Worm (Caenorhabditis elegans) whole organism, L1 larva: ENCODE measurements around the gene C06H5.14.

Source experiments
- C16A3.4 ChIP-seq: fragments of 150-350 bp; optimal IDR thresholded peaks from 2 replicates; lab custom pipeline; 2014; ENCODE audit warnings: missing biosample characterization, missing genetic modification characterization
- C34B4.2 ChIP-seq: sonication (generic microtip); optimal IDR thresholded peaks from 2 replicates; lab custom pipeline; 2017; ENCODE audit warnings: mild to moderate bottlenecking, missing genetic modification characterization, missing compliant biosample characterization
- F16B12.6 ChIP-seq: fragments of 150-350 bp; optimal IDR thresholded peaks from 2 replicates; lab custom pipeline; 2014; ENCODE audit warnings: missing biosample characterization, missing genetic modification characterization
- Y116A8C.19 ChIP-seq: sonication (generic microtip); optimal IDR thresholded peaks from 2 replicates; lab custom pipeline; 2016; ENCODE audit warnings: missing compliant biosample characterization, missing genetic modification characterization, borderline replicate concordance
- blmp-1 ChIP-seq: fragments of 150-350 bp; optimal IDR thresholded peaks from 2 replicates; lab custom pipeline; 2014; ENCODE audit warnings: missing biosample characterization, missing genetic modification characterization
- ceh-8 ChIP-seq: fragments of 200-800 bp; sonication (Bioruptor generic); optimal IDR thresholded peaks from 2 replicates; lab custom pipeline; 2018; ENCODE audit warnings: mild to moderate bottlenecking, missing genetic modification characterization, moderate library complexity, missing compliant biosample characterization
- ceh-88 ChIP-seq: fragments of 200-800 bp; sonication (Bioruptor generic); IDR thresholded peaks from 2 replicates; pipeline ENCODE4 v1.3.6; 2022; ENCODE audit warnings: missing genetic modification characterization, missing compliant biosample characterization
- dpl-1 ChIP-seq, 3 experiments: fragments of 150-350 bp in 2 of 3; sonication (generic microtip) in 1 of 3; optimal IDR thresholded peaks; 2 replicates each; lab custom pipeline; 2014 to 2017; ENCODE audit warnings: missing biosample characterization in 3 of 3, missing genetic modification characterization in 3 of 3, missing genetic modification reagents in 3 of 3
- efl-1 ChIP-seq, 4 experiments: fragments of 150-350 bp; optimal IDR thresholded peaks in 3 of 4; peaks in 1 of 4; 1 replicate in 1 of 4; 2 replicates in 3 of 4; lab custom pipeline; 2014; ENCODE audit warnings: missing biosample characterization in 2 of 4, missing genetic modification characterization in 2 of 4, missing genetic modification reagents in 2 of 4
- elt-2 ChIP-seq: sonication (generic microtip); optimal IDR thresholded peaks from 2 replicates; lab custom pipeline; 2016; ENCODE audit warnings: missing genetic modification characterization, mild to moderate bottlenecking, inconsistent platforms, missing compliant biosample characterization, missing genetic modification reagents
- elt-3 ChIP-seq, 6 experiments: fragments of 150-350 bp in 1 of 6; sonication (generic microtip); optimal IDR thresholded peaks; 2 replicates each; lab custom pipeline; 2017 to 2018; ENCODE audit warnings: missing biosample characterization in 6 of 6, missing genetic modification characterization in 6 of 6, inconsistent platforms in 1 of 6
- fos-1 ChIP-seq: fragments of 150-350 bp; optimal IDR thresholded peaks from 2 replicates; lab custom pipeline; 2014; ENCODE audit warnings: missing biosample characterization, missing genetic modification characterization
- grh-1 ChIP-seq: fragments of 200-800 bp; sonication (Bioruptor generic); IDR thresholded peaks from 2 replicates; pipeline ENCODE4 v1.3.6; 2022; ENCODE audit warnings: missing genetic modification reagents, missing genetic modification characterization, missing compliant biosample characterization
- lin-13 ChIP-seq: fragments of 150-350 bp; optimal IDR thresholded peaks from 2 replicates; lab custom pipeline; 2014; ENCODE audit warnings: missing biosample characterization, missing genetic modification reagents, missing genetic modification characterization
- lin-14 ChIP-seq: fragments of 200-800 bp; sonication (Bioruptor generic); optimal IDR thresholded peaks from 2 replicates; lab custom pipeline; 2018; ENCODE audit warnings: mild to moderate bottlenecking, missing genetic modification characterization, moderate library complexity, missing compliant biosample characterization
- lin-15B ChIP-seq: fragments of 150-350 bp; sonication (generic microtip); optimal IDR thresholded peaks from 3 replicates; lab custom pipeline; 2014; ENCODE audit warnings: missing biosample characterization, missing genetic modification characterization
- lin-35 ChIP-seq, 2 experiments: fragments of 150-350 bp; optimal IDR thresholded peaks; 2 replicates each; lab custom pipeline; 2014; ENCODE audit warnings: missing biosample characterization in 2 of 2, missing genetic modification characterization in 2 of 2, missing genetic modification reagents in 2 of 2
- lir-3 ChIP-seq: sonication (generic microtip); optimal IDR thresholded peaks from 2 replicates; lab custom pipeline; 2016; ENCODE audit warnings: mild to moderate bottlenecking, missing genetic modification characterization, moderate library complexity, missing compliant biosample characterization; ENCODE audit not compliant: poor library complexity
- lsy-2 ChIP-seq, 2 experiments: fragments of 150-350 bp; optimal IDR thresholded peaks; 2 replicates each; lab custom pipeline; 2014; ENCODE audit warnings: missing biosample characterization in 2 of 2, missing genetic modification characterization in 2 of 2
- mdl-1 ChIP-seq, 2 experiments: fragments of 150-350 bp; optimal IDR thresholded peaks; 2 replicates each; lab custom pipeline; 2014 to 2017; ENCODE audit warnings: missing biosample characterization in 2 of 2, missing genetic modification characterization in 2 of 2, inconsistent platforms in 1 of 2
- nhr-12 ChIP-seq: sonication (generic microtip); optimal IDR thresholded peaks from 2 replicates; lab custom pipeline; 2017; ENCODE audit warnings: missing biosample characterization, missing genetic modification characterization
- nhr-20 ChIP-seq: sonication (generic microtip); optimal IDR thresholded peaks from 2 replicates; lab custom pipeline; 2016; ENCODE audit warnings: mild to moderate bottlenecking, missing genetic modification characterization, missing compliant biosample characterization
- nhr-28 ChIP-seq: fragments of 150-350 bp; optimal IDR thresholded peaks from 2 replicates; lab custom pipeline; 2014; ENCODE audit warnings: missing biosample characterization, missing genetic modification characterization
- nhr-71 ChIP-seq: sonication (generic microtip); optimal IDR thresholded peaks from 2 replicates; lab custom pipeline; 2016; ENCODE audit warnings: mild to moderate bottlenecking, missing genetic modification characterization, moderate library complexity, missing compliant biosample characterization
- nhr-76 ChIP-seq: sonication (generic microtip); optimal IDR thresholded peaks from 2 replicates; lab custom pipeline; 2017; ENCODE audit warnings: missing biosample characterization, missing genetic modification characterization
- nhr-77 ChIP-seq: fragments of 150-350 bp; optimal IDR thresholded peaks from 2 replicates; lab custom pipeline; 2014; ENCODE audit warnings: missing biosample characterization, missing genetic modification characterization
- nhr-84 ChIP-seq: sonication (generic microtip); optimal IDR thresholded peaks from 2 replicates; lab custom pipeline; 2017; ENCODE audit warnings: missing biosample characterization, missing genetic modification characterization
- nhr-85 ChIP-seq: sonication (generic microtip); peaks from one replicate; lab custom pipeline; 2016; ENCODE audit warnings: missing genetic modification characterization, inconsistent platforms, missing compliant biosample characterization
- nhr-90 ChIP-seq: sonication (generic microtip); optimal IDR thresholded peaks from 2 replicates; lab custom pipeline; 2016; ENCODE audit warnings: mild to moderate bottlenecking, missing genetic modification characterization, missing compliant biosample characterization; ENCODE audit not compliant: poor library complexity
- pax-3 ChIP-seq: fragments of 200-800 bp; sonication (Bioruptor generic); optimal IDR thresholded peaks from 2 replicates; lab custom pipeline; 2018; ENCODE audit warnings: mild to moderate bottlenecking, missing genetic modification characterization, moderate library complexity, missing compliant biosample characterization
- rnt-1 ChIP-seq: sonication (generic microtip); optimal IDR thresholded peaks from 2 replicates; lab custom pipeline; 2016; ENCODE audit warnings: mild to moderate bottlenecking, missing genetic modification characterization, moderate library complexity, missing compliant biosample characterization
- skn-1 ChIP-seq: fragments of 150-350 bp; optimal IDR thresholded peaks from 2 replicates; lab custom pipeline; 2014; ENCODE audit warnings: missing biosample characterization, missing genetic modification characterization
- snpc-4 ChIP-seq: fragments of 150-350 bp; optimal IDR thresholded peaks from 2 replicates; lab custom pipeline; 2014; ENCODE audit warnings: missing biosample characterization, missing genetic modification characterization
- snu-23 ChIP-seq: sonication (generic microtip); optimal IDR thresholded peaks from 2 replicates; lab custom pipeline; 2016; ENCODE audit warnings: missing genetic modification characterization, missing compliant biosample characterization
- sox-4 ChIP-seq: sonication (generic microtip); optimal IDR thresholded peaks from 2 replicates; lab custom pipeline; 2016; ENCODE audit warnings: missing genetic modification characterization, missing compliant biosample characterization
- swsn-7 ChIP-seq: sonication (generic microtip); optimal IDR thresholded peaks from 2 replicates; lab custom pipeline; 2016; ENCODE audit warnings: missing genetic modification characterization, missing compliant biosample characterization
- tbx-2 ChIP-seq: sonication (generic microtip); optimal IDR thresholded peaks from 2 replicates; lab custom pipeline; 2016; ENCODE audit warnings: missing genetic modification characterization, missing compliant biosample characterization
- unc-30 ChIP-seq: sonication (generic microtip); optimal IDR thresholded peaks from 2 replicates; lab custom pipeline; 2017; ENCODE audit warnings: missing biosample characterization, missing genetic modification characterization
- unc-62 ChIP-seq: fragments of 150-350 bp; optimal IDR thresholded peaks from 2 replicates; lab custom pipeline; 2014; ENCODE audit warnings: missing biosample characterization, missing genetic modification reagents, missing genetic modification characterization
- unc-86 ChIP-seq: sonication (generic microtip); optimal IDR thresholded peaks from 2 replicates; lab custom pipeline; 2016; ENCODE audit warnings: missing genetic modification characterization, missing compliant biosample characterization
- vab-15 ChIP-seq: sonication (generic microtip); optimal IDR thresholded peaks from 2 replicates; lab custom pipeline; 2017; ENCODE audit warnings: missing genotype, mild to moderate bottlenecking, missing genetic modification characterization, missing compliant biosample characterization
- xbp-1 ChIP-seq: sonication (generic microtip); optimal IDR thresholded peaks from 2 replicates; lab custom pipeline; 2016; ENCODE audit warnings: missing genetic modification characterization, missing compliant biosample characterization
- zip-4 ChIP-seq: fragments of 200-800 bp; sonication (Bioruptor generic); optimal IDR thresholded peaks from 2 replicates; lab custom pipeline; 2018; ENCODE audit warnings: mild to moderate bottlenecking, missing genetic modification characterization, moderate library complexity, missing compliant biosample characterization

Gene C06H5.14

DNA sequence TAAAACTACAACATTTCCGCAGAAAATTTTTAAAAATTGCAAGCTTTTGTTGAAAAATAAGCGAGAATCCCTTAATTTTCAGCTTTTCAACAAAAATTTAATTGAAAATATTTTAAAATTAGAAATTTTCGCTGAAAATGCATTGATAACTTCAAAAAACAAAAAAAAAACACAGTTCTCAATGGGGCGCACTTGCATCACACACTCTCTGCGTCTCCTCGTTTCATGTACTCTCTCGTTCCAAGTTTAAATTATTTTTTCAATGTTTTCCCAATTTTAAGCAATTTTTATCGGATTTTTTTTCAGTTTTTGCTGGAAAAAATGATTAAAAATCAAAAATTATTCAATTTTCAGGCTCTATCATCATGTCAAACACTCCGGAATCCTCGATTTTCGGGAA is 32.9 kb upstream of the C06H5.14 start, which contains the start of gene phf-14 (continued):
- peak; percentile 44 to 68 (median 60) for TF ChIP-seq dpl-1 (GFP tag; optimal IDR thresholded peaks at IDR 0.05; lab: Kevin White, UChicago)
- peak; percentile 71 to 81 for TF ChIP-seq lsy-2 (tag; optimal IDR thresholded peaks at IDR 0.05; lab: Kevin White, UChicago)
- TF ChIP-seq nhr-85 (tag; lab: Kevin White, UChicago): peak; percentile 66
- TF ChIP-seq unc-62 (GFP tag; lab: Kevin White, UChicago): no peak
- TF ChIP-seq swsn-7 (tag; lab: Kevin White, UChicago): no peak
- peak; percentile 46 for TF ChIP-seq tbx-2 (tag; lab: Kevin White, UChicago)
- no peak for TF ChIP-seq nhr-90 (tag; lab: Kevin White, UChicago)
- no peak for TF ChIP-seq nhr-84 (tag; lab: Kevin White, UChicago)
- no peak for TF ChIP-seq nhr-77 (tag; lab: Kevin White, UChicago)
- TF ChIP-seq ceh-88: no peak
- no peak for TF ChIP-seq grh-1
- TF ChIP-seq blmp-1: peak; percentile 22
- TF ChIP-seq unc-30: no peak
- no peak for TF ChIP-seq elt-2 (tag; lab: Kevin White, UChicago)
- TF ChIP-seq fos-1 (tag; lab: Kevin White, UChicago): no peak
- no peak for TF ChIP-seq rnt-1 (tag; lab: Kevin White, UChicago)
- peak in 2 of 6 experiments; percentile 21 to 41 for TF ChIP-seq elt-3 (tag; optimal IDR thresholded peaks at IDR 0.05; lab: Kevin White, UChicago)
- TF ChIP-seq lin-15B: peak; percentile 35
- no peak for TF ChIP-seq nhr-28 (tag; lab: Kevin White, UChicago)
- TF ChIP-seq lin-13 (GFP tag; lab: Kevin White, UChicago): peak; percentile 18
- TF ChIP-seq nhr-20 (tag; lab: Kevin White, UChicago): no peak
- TF ChIP-seq C34B4.2: no peak
- no peak for TF ChIP-seq nhr-76 (tag; lab: Kevin White, UChicago)
- no peak for TF ChIP-seq lir-3 (tag; lab: Kevin White, UChicago)
- TF ChIP-seq ceh-8 (GFP tag; lab: Kevin White, UChicago): no peak
- TF ChIP-seq snu-23 (GFP tag; lab: Kevin White, UChicago): peak; percentile 73
- no peak for TF ChIP-seq lin-14 (GFP tag; lab: Kevin White, UChicago)
- peak; percentile 26 for TF ChIP-seq C16A3.4
- no peak for TF ChIP-seq pax-3
- no peak for TF ChIP-seq mdl-1 (tag; optimal IDR thresholded peaks at IDR 0.05; lab: Kevin White, UChicago)
- TF ChIP-seq xbp-1: peak; percentile 60
- peak; percentile 69 to 71 for TF ChIP-seq efl-1 (optimal IDR thresholded peaks at IDR 0.05; lab: Kevin White, UChicago)
- peak; percentile 70 to 95 for TF ChIP-seq efl-1 (GFP tag; optimal IDR thresholded peaks at IDR 0.05 in 1 of 2; lab: Kevin White, UChicago)
- TF ChIP-seq F16B12.6 (tag; lab: Kevin White, UChicago): peak; percentile 2
- TF ChIP-seq snpc-4: peak; percentile 57
- no peak for TF ChIP-seq zip-4 (GFP tag; lab: Kevin White, UChicago)
- TF ChIP-seq unc-86 (tag; lab: Kevin White, UChicago): peak; percentile 44

DNA sequence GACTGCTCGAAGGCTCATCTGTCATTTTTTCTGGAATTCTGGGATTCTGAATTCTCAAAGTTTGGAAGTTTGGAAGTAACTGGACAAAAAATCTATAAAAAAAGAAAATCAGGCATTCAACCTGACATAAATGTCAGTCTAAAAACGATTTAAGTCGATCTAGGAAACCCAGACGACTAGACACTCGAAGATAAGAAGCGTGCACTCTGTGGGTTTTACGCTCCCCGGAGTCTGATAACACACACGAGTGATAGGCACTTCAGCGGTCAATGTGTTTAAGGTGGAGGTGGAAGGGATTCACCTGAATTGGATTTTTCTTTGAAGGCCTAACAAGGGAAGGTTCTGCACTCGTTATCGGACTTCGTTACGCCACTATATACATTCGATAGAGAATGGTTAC is 15.0 kb upstream of the C06H5.14 start, which contains the start of gene C06H5.6:
C06H5.6 (minus strand) TSS at position 46 of the 400 bp plus-strand sequence.
- peak; percentile 12 for TF ChIP-seq elt-2 (tag; lab: Kevin White, UChicago)
- TF ChIP-seq vab-15: no peak
- TF ChIP-seq snu-23 (GFP tag; lab: Kevin White, UChicago): no peak

DNA sequence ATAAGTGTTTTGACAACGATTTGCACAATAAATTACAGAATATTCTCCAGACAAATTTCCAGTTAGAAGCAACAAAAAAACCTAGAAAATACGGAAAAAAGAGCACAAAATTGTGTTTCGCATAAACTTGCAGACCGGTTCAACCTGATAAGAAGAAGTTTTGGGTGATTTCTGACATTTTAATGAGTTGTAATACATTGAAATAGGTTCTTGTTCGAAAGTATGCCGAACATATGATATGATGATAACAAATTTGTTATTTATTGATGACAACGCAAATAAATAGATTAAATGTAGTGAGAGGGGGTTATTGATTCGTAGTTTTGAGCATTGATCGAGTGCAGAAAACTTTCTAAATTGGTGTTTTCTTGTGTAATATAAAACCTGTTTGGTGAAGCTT is 12.6 kb upstream of the C06H5.14 start:
- TF ChIP-seq skn-1 (tag; lab: Kevin White, UChicago) (no peak), nhr-84 (tag; lab: Kevin White, UChicago) (no peak), nhr-12 (tag; lab: Kevin White, UChicago) (no peak), nhr-71 (tag; lab: Kevin White, UChicago) (no peak), Y116A8C.19 (no peak), sox-4 (no peak), lin-35 (GFP tag; optimal IDR thresholded peaks at IDR 0.05; lab: Kevin White, UChicago) (no peak)
